Fruit fly (Drosophila melanogaster): ENCODE data around the gene Npc2e.
A peak's percentile ranks its signal among the peaks of the same experiment; 100 is the strongest.

DNA sequence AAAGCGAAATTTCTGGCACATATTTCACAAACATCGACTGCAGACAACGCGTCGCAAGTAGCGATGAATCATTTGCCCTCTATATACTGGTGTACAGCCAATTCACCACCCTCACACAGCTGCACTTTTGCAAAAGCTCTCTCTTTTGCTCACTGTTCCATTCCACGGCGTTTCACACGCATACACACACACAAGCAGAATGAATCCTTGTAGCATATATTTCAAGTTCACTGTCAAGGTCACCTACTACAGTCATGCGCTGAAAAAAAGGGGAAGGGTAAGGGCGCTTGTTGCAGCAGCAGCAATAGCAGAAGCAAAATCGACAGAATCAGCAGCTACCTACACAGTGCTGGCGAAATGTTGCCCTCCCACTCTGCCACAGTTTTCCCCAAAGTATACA lies 27.6 kb downstream of the Npc2e start:
- peak; percentile 6 for TF ChIP-seq OdsH (GFP tag; optimal IDR thresholded peaks at IDR 0.05)
- no peak for TF ChIP-seq Abd-B (GFP tag; optimal IDR thresholded peaks at IDR 0.05)
- TF ChIP-seq usp (GFP tag; optimal IDR thresholded peaks at IDR 0.05) = no peak
- TF ChIP-seq dl (GFP tag; optimal IDR thresholded peaks at IDR 0.05; ENCODE audit: insufficient read depth in 1 of 2, partially characterized antibody in 2 of 2) = no peak
- TF ChIP-seq Hnf4 (GFP tag; optimal IDR thresholded peaks at IDR 0.05) = no peak
- no peak for TF ChIP-seq psq (GFP tag; optimal IDR thresholded peaks at IDR 0.05)
- no peak for TF ChIP-seq sage (GFP tag; optimal IDR thresholded peaks at IDR 0.05)
- no peak for TF ChIP-seq Myc (optimal IDR thresholded peaks at IDR 0.05)
- TF ChIP-seq tai (GFP tag; optimal IDR thresholded peaks at IDR 0.05) = no peak
